Worm (Caenorhabditis elegans): ENCODE results near the gene srw-32.

Gene srw-32

ce11 chrV:17549362-17549761 is 40.8 kb downstream of the srw-32 start, which contains the start of gene fbxa-176:
fbxa-176 (plus strand) TSS chrV:17549675.
- TF ChIP-seq nhr-80 (tag; optimal IDR thresholded peaks at IDR 0.05) (peak; percentile 73), attf-5 (GFP tag; optimal IDR thresholded peaks at IDR 0.05) (peak; percentile 20), let-526 (GFP tag; IDR thresholded peaks at IDR 0.05) (no peak), snpc-4 (GFP tag; optimal IDR thresholded peaks at IDR 0.05) (no peak), snpc-4 (tag; optimal IDR thresholded peaks at IDR 0.05) (peak; percentile 46 to 88 (median 77)), B0019.2 (GFP tag; conservative IDR thresholded peaks at IDR 0.05) (no peak), zim-3 (tag; optimal IDR thresholded peaks at IDR 0.05) (no peak), hmg-1.2 (GFP tag; IDR thresholded peaks at IDR 0.05) (no peak), egl-44 (GFP tag; IDR thresholded peaks at IDR 0.05) (no peak), ZK185.1 (tag; optimal IDR thresholded peaks at IDR 0.05; ENCODE audit: poor library complexity, severe bottlenecking) (no peak), tbp1 (GFP tag; optimal IDR thresholded peaks at IDR 0.05) (no peak)

ce11 chrV:17551396-17551795 is 42.8 kb downstream of the srw-32 start:
- TF ChIP-seq F22D6.2 (tag; optimal IDR thresholded peaks at IDR 0.05) (no peak), F33H1.4 (GFP tag; IDR thresholded peaks at IDR 0.05) (no peak), akir-1 (GFP tag; optimal IDR thresholded peaks at IDR 0.05) (no peak), B0336.3 (GFP tag; IDR thresholded peaks at IDR 0.05) (no peak), madf-3 (GFP tag; IDR thresholded peaks at IDR 0.05) (no peak), lsy-27 (tag; optimal IDR thresholded peaks at IDR 0.05; ENCODE audit: borderline replicate concordance, insufficient read depth) (no peak), lag-1 (GFP tag; IDR thresholded peaks at IDR 0.05) (no peak), zim-3 (tag; optimal IDR thresholded peaks at IDR 0.05) (no peak), hmg-1.2 (GFP tag; IDR thresholded peaks at IDR 0.05) (no peak), ztf-18 (tag; optimal IDR thresholded peaks at IDR 0.05) (no peak), lin-35 (GFP tag; optimal IDR thresholded peaks at IDR 0.05) (no peak), nfya-2 (GFP tag; IDR thresholded peaks at IDR 0.05) (no peak), ztf-6 (GFP tag; IDR thresholded peaks at IDR 0.05) (no peak), F57A8.1 (GFP tag; optimal IDR thresholded peaks at IDR 0.05) (no peak), lir-1 (GFP tag; conservative IDR thresholded peaks at IDR 0.05) (no peak), nhr-120 (GFP tag; IDR thresholded peaks at IDR 0.05) (no peak), mes-4 (tag; optimal IDR thresholded peaks at IDR 0.05) (no peak), madf-6 (GFP tag; IDR thresholded peaks at IDR 0.05) (no peak), bed-1 (GFP tag; IDR thresholded peaks at IDR 0.05) (no peak), attf-5 (GFP tag; optimal IDR thresholded peaks at IDR 0.05) (no peak)

- TF ChIP-seq ceh-58 (GFP tag; IDR thresholded peaks at IDR 0.05) (no peak), B0019.2 (GFP tag; conservative IDR thresholded peaks at IDR 0.05) (no peak)
These were observed 44.2 kb downstream of the srw-32 start, which contains the start of gene C38D9.8 for ce11 chrV:17552759-17553158. C38D9.8 (minus strand) TSS chrV:17552859.

- TF ChIP-seq hlh-12 (tag; optimal IDR thresholded peaks at IDR 0.05) (no peak), lin-40 (tag; optimal IDR thresholded peaks at IDR 0.05) (no peak), unc-130 (GFP tag; optimal IDR thresholded peaks at IDR 0.05) (no peak), xnd-1 (tag; optimal IDR thresholded peaks at IDR 0.05) (no peak), cebp-2 (GFP tag; IDR thresholded peaks at IDR 0.05) (no peak), sdz-38 (tag; optimal IDR thresholded peaks at IDR 0.05) (no peak), fkh-3 (tag; optimal IDR thresholded peaks at IDR 0.05) (no peak), atf-7 (tag; optimal IDR thresholded peaks at IDR 0.05) (no peak), dpl-1 (GFP tag; optimal IDR thresholded peaks at IDR 0.05) (no peak), F10E7.11 (tag; optimal IDR thresholded peaks at IDR 0.05) (no peak), nhr-90 (tag; optimal IDR thresholded peaks at IDR 0.05) (no peak), sptf-2 (GFP tag; optimal IDR thresholded peaks at IDR 0.05) (no peak), let-607 (tag; optimal IDR thresholded peaks at IDR 0.05) (no peak), chd-7 (tag; optimal IDR thresholded peaks at IDR 0.05) (no peak), ama-1 (optimal IDR thresholded peaks at IDR 0.05) (no peak), ama-1 (GFP tag; optimal IDR thresholded peaks at IDR 0.05) (no peak)
These were observed 49.8 kb downstream of the srw-32 start, which contains the start of gene fbxa-174 for ce11 chrV:17558377-17558776. fbxa-174 (minus strand) TSS chrV:17558477.
